Fruit fly (Drosophila melanogaster) whole organism, embryonic: ENCODE data around the gene lark.

Source experiments
- ATbp ChIP-seq: fragments of 200-800 bp; sonication (Bioruptor generic); optimal IDR thresholded peaks from 2 replicates; lab custom pipeline; 2017; ENCODE audit warnings: missing biosample characterization, mild to moderate bottlenecking, missing genetic modification characterization, missing genetic modification reagents
- BEAF-32 ChIP-seq: fragments of 200-800 bp; sonication (Bioruptor generic); optimal IDR thresholded peaks from 3 replicates; lab custom pipeline; 2017; ENCODE audit warnings: missing biosample characterization, missing genetic modification characterization, mild to moderate bottlenecking, moderate library complexity, missing genetic modification reagents
- CG10431 ChIP-seq: fragments of 200-800 bp; sonication (Bioruptor generic); optimal IDR thresholded peaks from 3 replicates; lab custom pipeline; 2018; ENCODE audit warnings: missing biosample characterization, mild to moderate bottlenecking, missing genetic modification characterization
- CG10654 ChIP-seq: fragments of 200-800 bp; sonication (Bioruptor generic); optimal IDR thresholded peaks from 2 replicates; lab custom pipeline; 2016; ENCODE audit warnings: missing biosample characterization, missing genetic modification characterization
- CG11695 ChIP-seq: fragments of 200-800 bp; sonication (Bioruptor generic); IDR thresholded peaks from 3 replicates; pipeline ENCODE4 v1.3.6; 2022; ENCODE audit warnings: missing biosample characterization, missing genetic modification characterization
- CG14014 ChIP-seq: fragments of 200-800 bp; sonication (Bioruptor generic); IDR thresholded peaks from 2 replicates; pipeline ENCODE4 v1.3.6; 2022; ENCODE audit warnings: missing biosample characterization, missing genetic modification characterization
- CG17912 ChIP-seq: fragments of 200-800 bp; sonication (Bioruptor generic); optimal IDR thresholded peaks from 2 replicates; lab custom pipeline; 2018; ENCODE audit warnings: missing biosample characterization, mild to moderate bottlenecking, missing genetic modification characterization
- CG18262 ChIP-seq: fragments of 200-800 bp; optimal IDR thresholded peaks from 3 replicates; lab custom pipeline; 2019; ENCODE audit warnings: missing biosample characterization, mild to moderate bottlenecking, missing genetic modification characterization, moderate library complexity
- CG3847 ChIP-seq: fragments of 200-800 bp; sonication (Bioruptor generic); IDR thresholded peaks from 2 replicates; pipeline ENCODE4 v1.3.6; 2022; ENCODE audit warnings: missing biosample characterization, missing genetic modification characterization
- CG4730 ChIP-seq: fragments of 200-800 bp; sonication (Bioruptor generic); IDR thresholded peaks from 2 replicates; pipeline ENCODE4 v1.3.6; 2022; ENCODE audit warnings: missing biosample characterization, missing genetic modification characterization
- CG8478 ChIP-seq: fragments of >200 bp; optimal IDR thresholded peaks from 2 replicates; lab custom pipeline; 2018
- CG9932 ChIP-seq: fragments of 200-800 bp; sonication (Bioruptor generic); IDR thresholded peaks from 2 replicates; pipeline ENCODE4 v1.3.6; 2022; ENCODE audit warnings: missing biosample characterization, missing genetic modification characterization
- D19B ChIP-seq: fragments of 200-800 bp; sonication (Bioruptor generic); optimal IDR thresholded peaks from 2 replicates; lab custom pipeline; 2017; ENCODE audit warnings: missing biosample characterization, mild to moderate bottlenecking, missing genetic modification characterization
- Dfd ChIP-seq, 2 experiments: fragments of >200 bp; optimal IDR thresholded peaks; 2 replicates each; lab custom pipeline; 2017; ENCODE audit warnings: missing biosample characterization in 2 of 2, missing genetic modification characterization in 2 of 2
- Dll ChIP-seq: fragments of 200-800 bp; sonication (Bioruptor generic); IDR thresholded peaks from 4 replicates; pipeline ENCODE4 v1.3.6; 2022; ENCODE audit warnings: missing biosample characterization, missing genetic modification characterization; ENCODE audit not compliant: partially characterized antibody
- Doc3 ChIP-seq: fragments of 200-800 bp; sonication (Bioruptor generic); IDR thresholded peaks from 3 replicates; pipeline ENCODE4 v1.3.6; 2022; ENCODE audit warnings: missing biosample characterization, missing genetic modification characterization; ENCODE audit not compliant: partially characterized antibody
- Eip74EF ChIP-seq, 2 experiments: fragments of 200-800 bp in 1 of 2; fragments of >200 bp in 1 of 2; sonication (Bioruptor generic) in 1 of 2; optimal IDR thresholded peaks; 2 replicates each; lab custom pipeline; 2017 to 2019; ENCODE audit warnings: missing biosample characterization in 2 of 2, missing genetic modification characterization in 2 of 2, mild to moderate bottlenecking in 1 of 2, moderate library complexity in 1 of 2
- Gsc ChIP-seq: fragments of 200-800 bp; sonication (Bioruptor generic); IDR thresholded peaks from 2 replicates; pipeline ENCODE4 v1.3.6; 2022; ENCODE audit warnings: missing biosample characterization, missing genetic modification characterization
- HLHmδ ChIP-seq: fragments of 200-800 bp; sonication (Bioruptor generic); optimal IDR thresholded peaks from 2 replicates; lab custom pipeline; 2018; ENCODE audit warnings: missing biosample characterization, mild to moderate bottlenecking, missing genetic modification characterization, moderate library complexity
- HmgD ChIP-seq: fragments of 200-800 bp; sonication (Bioruptor generic); optimal IDR thresholded peaks from 3 replicates; lab custom pipeline; 2016; ENCODE audit warnings: missing biosample characterization, missing genetic modification characterization
- HmgZ ChIP-seq: fragments of 200-800 bp; sonication (Bioruptor generic); optimal IDR thresholded peaks from 2 replicates; lab custom pipeline; 2018; ENCODE audit warnings: missing biosample characterization, mild to moderate bottlenecking, missing genetic modification characterization
- Hr78 ChIP-seq, 2 experiments: fragments of 200-800 bp in 1 of 2; fragments of >200 bp in 1 of 2; sonication (Bioruptor generic) in 1 of 2; optimal IDR thresholded peaks; 2 replicates each; lab custom pipeline; 2017 to 2019; ENCODE audit warnings: missing biosample characterization in 2 of 2, missing genetic modification characterization in 2 of 2, mild to moderate bottlenecking in 1 of 2, moderate library complexity in 1 of 2
- Lhr ChIP-seq: fragments of 200-800 bp; sonication (Bioruptor generic); optimal IDR thresholded peaks from 3 replicates; lab custom pipeline; 2017; ENCODE audit warnings: mild to moderate bottlenecking, missing biosample characterization, missing genetic modification reagents, missing genetic modification characterization
- Mad ChIP-seq: fragments of 200-800 bp; sonication (Bioruptor generic); optimal IDR thresholded peaks from 2 replicates; lab custom pipeline; 2016; ENCODE audit warnings: missing biosample characterization, missing genetic modification characterization
- Pdp1 ChIP-seq, 2 experiments: fragments of 200-800 bp; sonication (Bioruptor generic); optimal IDR thresholded peaks; 3 replicates each; lab custom pipeline; 2016; ENCODE audit warnings: missing biosample characterization in 2 of 2, missing genetic modification characterization in 2 of 2, mild to moderate bottlenecking in 1 of 2, moderate library complexity in 1 of 2
- Ptx1 ChIP-seq: fragments of 200-800 bp; sonication (Bioruptor generic); IDR thresholded peaks from 2 replicates; pipeline ENCODE4 v1.3.6; 2022; ENCODE audit warnings: missing biosample characterization, missing genetic modification characterization
- Sin3A ChIP-seq: fragments of >200 bp; optimal IDR thresholded peaks from 2 replicates; lab custom pipeline; 2018
- Spps ChIP-seq: fragments of 200-800 bp; sonication (Bioruptor generic); optimal IDR thresholded peaks from 2 replicates; lab custom pipeline; 2018; ENCODE audit warnings: missing biosample characterization, mild to moderate bottlenecking, missing genetic modification characterization
- Taf1 ChIP-seq: fragments of 200-800 bp; sonication (Bioruptor generic); IDR thresholded peaks from 2 replicates; pipeline ENCODE4 v1.3.6; 2022; ENCODE audit warnings: missing biosample characterization, missing genetic modification characterization
- amos ChIP-seq: fragments of 200-800 bp; sonication (Bioruptor generic); IDR thresholded peaks from 2 replicates; pipeline ENCODE4 v1.3.6; 2022; ENCODE audit warnings: missing biosample characterization, missing genetic modification characterization; ENCODE audit not compliant: partially characterized antibody
- bsh ChIP-seq, 2 experiments: fragments of 200-800 bp; sonication (Bioruptor generic); optimal IDR thresholded peaks; 2 replicates each; lab custom pipeline; 2017 to 2018; ENCODE audit warnings: mild to moderate bottlenecking in 2 of 2, missing biosample characterization in 2 of 2, missing genetic modification characterization in 2 of 2, moderate library complexity in 1 of 2
- cas ChIP-seq: fragments of 200-800 bp; sonication (Bioruptor generic); IDR thresholded peaks from 2 replicates; pipeline ENCODE4 v1.3.6; 2022; ENCODE audit warnings: missing biosample characterization, missing genetic modification characterization
- dmrt11E ChIP-seq: fragments of 200-800 bp; sonication (Bioruptor generic); optimal IDR thresholded peaks from 3 replicates; lab custom pipeline; 2018; ENCODE audit warnings: missing biosample characterization, mild to moderate bottlenecking, missing genetic modification characterization, moderate library complexity
- dmrt99B ChIP-seq: fragments of 200-800 bp; sonication (Bioruptor generic); optimal IDR thresholded peaks from 2 replicates; lab custom pipeline; 2018; ENCODE audit warnings: missing biosample characterization, mild to moderate bottlenecking, missing genetic modification characterization, moderate library complexity
- fu2 ChIP-seq: fragments of 200-800 bp; sonication (Bioruptor generic); optimal IDR thresholded peaks from 2 replicates; lab custom pipeline; 2016; ENCODE audit warnings: missing biosample characterization, missing genetic modification characterization
- ham ChIP-seq: fragments of 200-800 bp; sonication (Bioruptor generic); IDR thresholded peaks from 2 replicates; pipeline ENCODE4 v1.3.6; 2022; ENCODE audit warnings: missing biosample characterization, missing genetic modification characterization
- hkb ChIP-seq, 2 experiments: fragments of 200-800 bp in 1 of 2; fragments of >200 bp in 1 of 2; sonication (Bioruptor generic) in 1 of 2; IDR thresholded peaks in 1 of 2; optimal IDR thresholded peaks in 1 of 2; 2 replicates each; pipeline versions ENCODE4 v1.3.6 to Lab custom; 2017 to 2022; ENCODE audit warnings: missing biosample characterization in 1 of 2, missing genetic modification characterization in 1 of 2
- lola ChIP-seq, 3 experiments: fragments of >200 bp in 2 of 3; fragments of 200-800 bp in 1 of 3; sonication (Bioruptor generic) in 1 of 3; optimal IDR thresholded peaks; 2 replicates each; lab custom pipeline; 2017 to 2019; ENCODE audit warnings: missing biosample characterization in 3 of 3, missing genetic modification characterization in 3 of 3, mild to moderate bottlenecking in 1 of 3, moderate library complexity in 1 of 3
- nerfin-1 ChIP-seq: fragments of 200-800 bp; sonication (Bioruptor generic); optimal IDR thresholded peaks from 3 replicates; lab custom pipeline; 2019; ENCODE audit warnings: missing biosample characterization, mild to moderate bottlenecking, missing genetic modification characterization, moderate library complexity
- nerfin-2 ChIP-seq: fragments of 200-800 bp; sonication (Bioruptor generic); IDR thresholded peaks from 2 replicates; pipeline ENCODE4 v1.3.6; 2022; ENCODE audit warnings: missing biosample characterization, missing genetic modification characterization; ENCODE audit not compliant: partially characterized antibody
- prd ChIP-seq, 3 experiments: fragments of >200 bp in 2 of 3; fragments of 200-800 bp in 1 of 3; sonication (Bioruptor generic) in 1 of 3; optimal IDR thresholded peaks in 2 of 3; IDR thresholded peaks in 1 of 3; 2 replicates in 2 of 3; 3 replicates in 1 of 3; pipeline versions ENCODE4 v1.3.6 to Lab custom; 2017 to 2022; ENCODE audit warnings: missing biosample characterization in 1 of 3, missing genetic modification characterization in 1 of 3
- slou ChIP-seq: fragments of 200-800 bp; sonication (Bioruptor generic); optimal IDR thresholded peaks from 3 replicates; lab custom pipeline; 2016; ENCODE audit warnings: missing biosample characterization, missing genetic modification characterization
- so ChIP-seq: fragments of 200-800 bp; sonication (Bioruptor generic); IDR thresholded peaks from 3 replicates; pipeline ENCODE4 v1.3.6; 2022; ENCODE audit warnings: missing biosample characterization, missing genetic modification characterization
- sob ChIP-seq: fragments of 200-800 bp; sonication (Bioruptor generic); IDR thresholded peaks from 2 replicates; pipeline ENCODE4 v1.3.6; 2022; ENCODE audit warnings: missing biosample characterization, missing genetic modification characterization
- ssp ChIP-seq: fragments of 200-800 bp; sonication (Bioruptor generic); IDR thresholded peaks from 2 replicates; pipeline ENCODE4 v1.3.6; 2022; ENCODE audit warnings: missing biosample characterization, missing genetic modification characterization
- tap ChIP-seq: fragments of 200-800 bp; optimal IDR thresholded peaks from 3 replicates; lab custom pipeline; 2019; ENCODE audit warnings: missing biosample characterization, mild to moderate bottlenecking, missing genetic modification characterization, moderate library complexity
- tup ChIP-seq: fragments of 200-800 bp; sonication (Bioruptor generic); optimal IDR thresholded peaks from 2 replicates; lab custom pipeline; 2016; ENCODE audit warnings: missing biosample characterization, mild to moderate bottlenecking, missing genetic modification characterization, moderate library complexity
- usp ChIP-seq: fragments of >200 bp; optimal IDR thresholded peaks from 2 replicates; lab custom pipeline; 2017; ENCODE audit warnings: missing biosample characterization, missing genetic modification characterization
- zen ChIP-seq: fragments of 200-800 bp; sonication (Bioruptor generic); optimal IDR thresholded peaks from 3 replicates; lab custom pipeline; 2018; ENCODE audit warnings: missing biosample characterization, mild to moderate bottlenecking, missing genetic modification characterization, moderate library complexity

Gene lark

dm6 chr3L:7370231-7370882 is 31.3 kb downstream of the lark start (continued):
- no peak for TF ChIP-seq slou (GFP tag; lab: Kevin White, UChicago)
- no peak for TF ChIP-seq HmgZ (tag; lab: Kevin White, UChicago)
- TF ChIP-seq amos = no peak
- TF ChIP-seq CG9932 (GFP tag; lab: Robert Waterston, UW) = no peak
- TF ChIP-seq ham (GFP tag; lab: Robert Waterston, UW) = no peak
- TF ChIP-seq Dfd (GFP tag; optimal IDR thresholded peaks at IDR 0.05; lab: Kevin White, UChicago) = no peak
- TF ChIP-seq bsh (GFP tag; optimal IDR thresholded peaks at IDR 0.05; lab: Kevin White, UChicago) = no peak
- no peak for TF ChIP-seq nerfin-2 (GFP tag; lab: Robert Waterston, UW)
- no peak for TF ChIP-seq CG10431 (GFP tag; lab: Kevin White, UChicago)
- TF ChIP-seq HmgD = no peak
- peak; percentile 95 for TF ChIP-seq CG8478
- TF ChIP-seq usp = no peak
- TF ChIP-seq fu2 = no peak
- TF ChIP-seq Taf1 (GFP tag; lab: Robert Waterston, UW) = no peak
- TF ChIP-seq Mad (GFP tag; lab: Kevin White, UChicago) = no peak
- TF ChIP-seq lola (GFP tag; optimal IDR thresholded peaks at IDR 0.05; lab: Kevin White, UChicago) = peak in 1 of 3 experiments; percentile 18
- TF ChIP-seq Ptx1 (GFP tag; lab: Robert Waterston, UW) = no peak
- TF ChIP-seq ssp (GFP tag; lab: Robert Waterston, UW) = no peak
- no peak for TF ChIP-seq Eip74EF (GFP tag; optimal IDR thresholded peaks at IDR 0.05; lab: Kevin White, UChicago)
- TF ChIP-seq prd (optimal IDR thresholded peaks at IDR 0.05; lab: Kevin White, UChicago) = no peak
- TF ChIP-seq prd (GFP tag; IDR thresholded peaks at IDR 0.05; lab: Robert Waterston, UW) = no peak
- TF ChIP-seq Spps (tag; lab: Kevin White, UChicago) = no peak
- no peak for TF ChIP-seq ATbp
- TF ChIP-seq CG3847 (GFP tag; lab: Robert Waterston, UW) = no peak
- TF ChIP-seq D19B (GFP tag; lab: Kevin White, UChicago) = no peak
- TF ChIP-seq hkb (optimal IDR thresholded peaks at IDR 0.05; lab: Kevin White, UChicago) = no peak
- no peak for TF ChIP-seq hkb (GFP tag; IDR thresholded peaks at IDR 0.05; lab: Robert Waterston, UW)
- peak; percentile 31; the same call in 1 of the 3 replicates for TF ChIP-seq so (GFP tag; lab: Robert Waterston, UW)
- peak; percentile 93 for TF ChIP-seq nerfin-1 (tag; lab: Kevin White, UChicago)
- no peak for TF ChIP-seq Hr78 (GFP tag; optimal IDR thresholded peaks at IDR 0.05; lab: Kevin White, UChicago)
- TF ChIP-seq Lhr (GFP tag; lab: Kevin White, UChicago) = no peak
- TF ChIP-seq dmrt99B (tag; lab: Kevin White, UChicago) = no peak
- 0 out of 4 replicates have a peak, but pooled peaks have one; percentile 21 for TF ChIP-seq Dll (GFP tag; lab: Robert Waterston, UW)
- peak; percentile 9 for TF ChIP-seq Sin3A (lab: Kevin White, UChicago)
- TF ChIP-seq dmrt11E (tag; lab: Kevin White, UChicago) = no peak
- no peak for TF ChIP-seq Gsc (GFP tag; lab: Robert Waterston, UW)
- no peak for TF ChIP-seq CG11695 (GFP tag; lab: Robert Waterston, UW)
- no peak for TF ChIP-seq CG18262
- TF ChIP-seq HLHmδ (GFP tag; lab: Kevin White, UChicago) = no peak
- TF ChIP-seq Pdp1 (GFP tag; optimal IDR thresholded peaks at IDR 0.05; lab: Kevin White, UChicago) = no peak
- no peak for TF ChIP-seq tap (tag; lab: Kevin White, UChicago)
- no peak for TF ChIP-seq CG4730 (GFP tag; lab: Robert Waterston, UW)
- TF ChIP-seq CG14014 (GFP tag; lab: Robert Waterston, UW) = no peak
- TF ChIP-seq CG17912 (GFP tag; lab: Kevin White, UChicago) = no peak
- TF ChIP-seq tup (GFP tag; lab: Kevin White, UChicago) = no peak
- TF ChIP-seq cas (GFP tag; lab: Robert Waterston, UW) = no peak
- no peak for TF ChIP-seq sob (GFP tag; lab: Robert Waterston, UW)
- no peak for TF ChIP-seq BEAF-32 (GFP tag; lab: Kevin White, UChicago)
- no peak for TF ChIP-seq Doc3 (GFP tag; lab: Robert Waterston, UW)
- TF ChIP-seq CG10654 (GFP tag; lab: Kevin White, UChicago) = no peak
- TF ChIP-seq zen (tag; lab: Kevin White, UChicago) = no peak
